Worm (Caenorhabditis elegans) whole organism, midembryonic: ENCODE data around the gene F40G9.12.

Experiments
- cog-1 ChIP-seq: sonication (generic microtip); optimal IDR thresholded peaks from 2 replicates; lab custom pipeline; 2016; ENCODE audit warnings: missing genetic modification characterization, missing compliant biosample characterization
- flt-1 ChIP-seq: fragments of 200-800 bp; sonication (Bioruptor generic); IDR thresholded peaks from 2 replicates; pipeline ENCODE4 v1.3.6; 2022; ENCODE audit warnings: missing genetic modification characterization, missing compliant biosample characterization
- med-1 ChIP-seq: sonication (generic microtip); optimal IDR thresholded peaks from 2 replicates; lab custom pipeline; 2017; ENCODE audit warnings: missing genetic modification characterization, mild to moderate bottlenecking, missing compliant biosample characterization, antibody characterized with exemption, missing genetic modification reagents; ENCODE audit not compliant: insufficient read depth
- ztf-29 ChIP-seq: fragments of 200-800 bp; sonication (Bioruptor generic); IDR thresholded peaks from 2 replicates; pipeline ENCODE4 v1.3.6; 2022; ENCODE audit warnings: missing genetic modification reagents, missing genetic modification characterization, missing compliant biosample characterization

DNA sequence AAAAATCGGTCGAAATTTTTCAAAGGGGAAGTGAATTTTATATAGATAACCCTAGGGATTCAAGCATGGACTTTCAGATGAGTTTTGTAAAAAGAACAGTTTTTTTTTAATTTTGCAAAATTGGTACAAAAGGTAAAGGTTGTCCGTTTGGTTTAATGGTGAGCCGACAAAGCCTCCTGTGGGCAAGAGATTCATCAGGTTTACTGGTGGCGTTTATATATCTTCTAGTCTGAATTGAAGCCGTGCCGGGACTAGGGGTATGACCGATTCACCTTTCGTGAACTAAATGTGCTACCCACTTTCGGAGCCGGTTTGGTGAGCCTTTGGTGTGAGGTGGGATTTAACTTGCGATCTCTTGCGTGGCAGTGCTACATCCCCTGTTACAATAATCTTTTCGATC, 6.5 kb downstream of the F40G9.12 start:
- TF ChIP-seq flt-1 (GFP tag; lab: Robert Waterston, UW), result no peak
- no peak for TF ChIP-seq ztf-29 (GFP tag; lab: Robert Waterston, UW)
- TF ChIP-seq cog-1 (tag; lab: Kevin White, UChicago), result no peak
- TF ChIP-seq med-1 (GFP tag; lab: Kevin White, UChicago), result no peak
